Worm (Caenorhabditis elegans): Measurements from ENCODE around the gene H23N18.6.

The H23N18.6 gene

DNA sequence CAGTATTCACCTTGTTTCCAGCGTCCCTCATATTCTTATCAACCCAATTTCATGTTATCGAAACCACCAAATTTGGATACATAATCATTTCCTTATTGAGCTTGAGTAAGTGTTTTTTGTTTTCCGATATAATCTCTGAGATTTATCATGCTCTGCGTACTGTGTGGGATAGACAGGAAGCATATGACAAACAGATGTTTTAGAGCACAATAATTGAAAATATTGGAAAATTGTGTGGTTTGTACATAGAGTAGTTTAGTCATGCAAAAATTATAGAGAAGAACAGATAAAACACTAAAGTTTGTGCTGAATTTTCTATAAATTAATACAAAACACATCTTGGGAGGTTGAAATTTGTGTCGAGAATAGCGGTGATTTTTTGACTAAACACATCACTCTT is 46.2 kb downstream of the H23N18.6 start:
- no peak for TF ChIP-seq die-1 (tag; optimal IDR thresholded peaks at IDR 0.05)
- TF ChIP-seq sdz-38 (tag; optimal IDR thresholded peaks at IDR 0.05), result no peak
- TF ChIP-seq attf-6 (GFP tag; IDR thresholded peaks at IDR 0.05), result no peak

DNA sequence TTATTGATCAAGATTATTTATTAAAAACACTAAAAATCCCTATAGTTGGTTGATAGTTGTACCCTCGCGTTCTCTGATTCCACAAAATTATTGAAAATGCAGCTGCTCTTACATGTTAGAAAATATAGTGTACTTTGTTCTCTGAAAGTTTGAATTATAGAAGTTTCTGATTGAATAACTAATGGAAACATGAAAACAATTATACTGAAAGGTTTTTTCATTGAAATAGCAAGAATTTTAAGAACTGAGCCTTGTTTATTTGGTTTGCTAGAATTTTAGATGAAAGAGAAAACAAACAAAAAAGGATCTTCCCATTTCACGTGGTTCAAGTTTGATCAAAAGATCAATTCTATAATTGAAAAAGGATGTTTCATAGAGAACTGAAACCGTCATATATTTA is 47.3 kb downstream of the H23N18.6 start:
- TF ChIP-seq efl-1 (GFP tag; optimal IDR thresholded peaks at IDR 0.05), result no peak
- TF ChIP-seq ZK185.1 (tag; optimal IDR thresholded peaks at IDR 0.05; ENCODE audit: poor library complexity, severe bottlenecking), result no peak
- no peak for TF ChIP-seq F23B12.7 (tag; optimal IDR thresholded peaks at IDR 0.05; ENCODE audit: insufficient read depth)
- no peak for TF ChIP-seq madf-10 (tag; optimal IDR thresholded peaks at IDR 0.05)
- no peak for TF ChIP-seq nhr-179 (tag; optimal IDR thresholded peaks at IDR 0.05)
- TF ChIP-seq Y79H2A.3 (GFP tag; conservative IDR thresholded peaks at IDR 0.05), result no peak
- TF ChIP-seq akir-1 (GFP tag; optimal IDR thresholded peaks at IDR 0.05), result no peak
- TF ChIP-seq gei-17 (GFP tag; optimal IDR thresholded peaks at IDR 0.05), result no peak
- TF ChIP-seq egl-18 (GFP tag; IDR thresholded peaks at IDR 0.05), result no peak
- TF ChIP-seq nhr-80 (tag; optimal IDR thresholded peaks at IDR 0.05), result no peak
- no peak for TF ChIP-seq B0336.3 (GFP tag; IDR thresholded peaks at IDR 0.05)
- no peak for TF ChIP-seq zfh-2 (GFP tag; conservative IDR thresholded peaks at IDR 0.05)
- TF ChIP-seq snpc-1.3 (tag; optimal IDR thresholded peaks at IDR 0.05; ENCODE audit: insufficient read depth), result no peak

- no peak for TF ChIP-seq akir-1 (GFP tag; optimal IDR thresholded peaks at IDR 0.05)
- no peak for TF ChIP-seq rec-8 (tag; optimal IDR thresholded peaks at IDR 0.05)
These were observed 49.5 kb downstream of the H23N18.6 start, which contains the start of gene srd-32 for ce11 chrV:4865364-4865763. Gene srd-32 (plus strand): TSS chrV:4865664.

- TF ChIP-seq lin-35 (GFP tag; optimal IDR thresholded peaks at IDR 0.05), result no peak
- TF ChIP-seq gei-17 (GFP tag; optimal IDR thresholded peaks at IDR 0.05), result no peak
- no peak for TF ChIP-seq D2030.7 (GFP tag; IDR thresholded peaks at IDR 0.05)
- TF ChIP-seq madf-10 (tag; optimal IDR thresholded peaks at IDR 0.05), result no peak
- no peak for TF ChIP-seq athp-1 (tag; optimal IDR thresholded peaks at IDR 0.05)
- no peak for TF ChIP-seq Y95B8A.8 (GFP tag; IDR thresholded peaks at IDR 0.05)
- no peak for TF ChIP-seq egrh-3 (GFP tag; IDR thresholded peaks at IDR 0.05)
- no peak for TF ChIP-seq lin-26 (GFP tag; IDR thresholded peaks at IDR 0.05)
These were observed 50.5 kb downstream of the H23N18.6 start for ce11 chrV:4864330-4864729.

Data from whole organism, young adult.